Fruit fly (Drosophila melanogaster): Measurements from ENCODE around the gene twit.
A peak's percentile ranks its signal among the peaks of the same experiment; 100 is the strongest.

twit gene

DNA sequence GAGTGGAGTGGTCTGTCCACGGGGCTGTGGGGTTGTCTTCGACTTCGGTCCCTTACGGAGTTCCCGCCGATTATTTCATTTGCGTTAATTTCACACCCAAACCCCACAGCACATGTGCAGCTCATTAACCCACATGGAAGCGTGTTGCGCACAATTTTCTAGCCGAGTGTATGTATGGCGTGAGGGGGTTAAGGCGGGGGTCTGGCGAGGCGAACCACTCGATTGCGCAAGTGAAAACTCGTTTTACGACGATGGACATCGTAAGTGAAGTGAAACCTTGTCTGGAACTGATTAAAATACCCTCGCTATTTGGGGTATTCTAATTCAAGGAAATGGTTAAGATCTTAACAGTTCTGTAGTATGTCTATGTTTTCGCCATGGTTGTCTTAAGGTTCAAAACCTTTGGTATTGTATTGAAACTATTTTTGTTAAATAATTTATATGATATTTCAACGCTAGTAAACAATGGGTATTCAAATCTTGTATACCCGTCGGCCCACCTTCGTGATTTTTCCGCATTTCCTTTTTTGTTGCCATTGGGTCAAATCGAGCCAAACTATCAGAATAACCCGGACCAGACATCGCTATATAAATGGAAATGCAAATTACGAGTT is 41.2 kb upstream of the twit start (continued):
- TF ChIP-seq ato (GFP tag; IDR thresholded peaks at IDR 0.05; ENCODE audit: partially characterized antibody) (no peak), maf-S (GFP tag; optimal IDR thresholded peaks at IDR 0.05) (no peak), hkb (optimal IDR thresholded peaks at IDR 0.05) (no peak), hkb (GFP tag; IDR thresholded peaks at IDR 0.05) (peak; percentile 72), CG9797 (GFP tag; optimal IDR thresholded peaks at IDR 0.05) (no peak), tll (GFP tag; optimal IDR thresholded peaks at IDR 0.05) (no peak), wek (GFP tag; optimal IDR thresholded peaks at IDR 0.05) (peak; percentile 45), CG14667 (GFP tag; IDR thresholded peaks at IDR 0.05) (0 out of 2 replicates have a peak, but pooled peaks have one; percentile 30), CG11560 (tag; IDR thresholded peaks at IDR 0.05) (no peak), CG18619 (GFP tag; optimal IDR thresholded peaks at IDR 0.05) (no peak), row (GFP tag; IDR thresholded peaks at IDR 0.05) (peak; percentile 70)

DNA sequence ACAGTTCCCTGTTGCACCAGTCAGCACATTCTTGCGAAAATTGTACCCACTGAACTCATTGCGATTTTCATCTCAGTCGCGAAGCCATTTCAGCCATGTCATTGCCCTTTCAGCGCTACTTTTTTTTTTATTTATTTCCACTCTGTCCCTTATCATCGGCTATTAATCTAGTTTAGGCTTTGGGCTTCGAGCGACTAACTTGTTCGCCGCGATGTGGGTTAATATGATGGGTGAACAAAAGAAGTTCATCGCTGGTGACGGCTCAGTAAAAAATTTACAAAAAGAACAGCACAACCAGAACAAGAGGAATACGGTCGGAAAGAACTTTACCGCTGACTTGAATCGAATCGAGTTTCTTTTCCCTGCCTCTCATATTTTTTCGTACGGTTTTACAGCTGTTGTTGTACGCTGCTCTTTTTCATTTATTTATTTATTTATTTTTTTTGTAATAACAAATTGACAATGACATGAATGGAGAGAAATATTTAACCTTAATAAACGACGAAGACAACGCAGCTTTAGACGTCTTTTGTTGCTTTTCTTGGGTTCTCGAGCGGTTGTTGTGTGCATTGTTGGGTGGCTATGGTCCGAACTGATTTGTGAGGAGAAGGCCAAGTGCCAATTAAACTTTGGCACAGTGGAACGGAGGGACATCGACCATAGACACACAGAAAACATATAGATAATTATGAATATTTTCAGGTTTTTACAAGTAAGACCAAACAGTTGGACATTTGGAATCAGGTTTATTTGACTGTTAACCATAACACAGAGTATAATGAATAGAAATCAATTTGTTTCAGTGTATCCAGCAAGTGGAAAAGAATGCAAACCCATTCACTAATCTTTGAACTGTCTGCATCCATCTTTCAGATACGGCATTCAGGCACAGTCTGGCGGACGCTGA is 39.8 kb upstream of the twit start:
- TF ChIP-seq H15 (GFP tag; IDR thresholded peaks at IDR 0.05) (no peak), Med (GFP tag) (peak; percentile 42), CG4854 (GFP tag; optimal IDR thresholded peaks at IDR 0.05) (no peak), Camta (GFP tag; optimal IDR thresholded peaks at IDR 0.05) (no peak), tx (GFP tag; optimal IDR thresholded peaks at IDR 0.05) (no peak), CG34422 (GFP tag; IDR thresholded peaks at IDR 0.05) (no peak), CG8290 (GFP tag; optimal IDR thresholded peaks at IDR 0.05) (no peak), CG8290 (tag; optimal IDR thresholded peaks at IDR 0.05) (peak in 1 of 2 experiments; percentile 30), B-H1 (GFP tag; IDR thresholded peaks at IDR 0.05) (no peak), CkIIα-i1 (GFP tag; IDR thresholded peaks at IDR 0.05) (no peak), Gug (GFP tag; IDR thresholded peaks at IDR 0.05) (no peak), NK7.1 (GFP tag; optimal IDR thresholded peaks at IDR 0.05) (no peak), Ada2b (GFP tag; IDR thresholded peaks at IDR 0.05) (0 out of 2 replicates have a peak, but pooled peaks have one; percentile 20), toy (GFP tag; IDR thresholded peaks at IDR 0.05) (no peak), CG7963 (GFP tag; IDR thresholded peaks at IDR 0.05; ENCODE audit: partially characterized antibody) (no peak), sd (tag; optimal IDR thresholded peaks at IDR 0.05) (peak; percentile 14), CG3847 (GFP tag; IDR thresholded peaks at IDR 0.05) (no peak), CG2889 (GFP tag; IDR thresholded peaks at IDR 0.05) (no peak), pros (GFP tag; optimal IDR thresholded peaks at IDR 0.05) (no peak), CG30403 (GFP tag; optimal IDR thresholded peaks at IDR 0.05) (no peak), grn (GFP tag; optimal IDR thresholded peaks at IDR 0.05) (peak; percentile 2), gt (GFP tag; IDR thresholded peaks at IDR 0.05) (no peak), MTF-1 (GFP tag; optimal IDR thresholded peaks at IDR 0.05; ENCODE audit: borderline replicate concordance) (no peak), ewg (GFP tag; optimal IDR thresholded peaks at IDR 0.05) (no peak), eyg (GFP tag; optimal IDR thresholded peaks at IDR 0.05) (no peak), nom (GFP tag; optimal IDR thresholded peaks at IDR 0.05) (peak; percentile 78), CG12071 (GFP tag; optimal IDR thresholded peaks at IDR 0.05) (no peak), CG8089 (GFP tag; optimal IDR thresholded peaks at IDR 0.05) (no peak), sens (GFP tag) (peak; percentile 25), chinmo (GFP tag; IDR thresholded peaks at IDR 0.05; ENCODE audit: partially characterized antibody) (0 out of 4 replicates have a peak, but pooled peaks have one; percentile 52), CG11696 (GFP tag; IDR thresholded peaks at IDR 0.05) (0 out of 2 replicates have a peak, but pooled peaks have one; percentile 11), D (optimal IDR thresholded peaks at IDR 0.05) (no peak), D (GFP tag; optimal IDR thresholded peaks at IDR 0.05) (no peak), Opbp (GFP tag; IDR thresholded peaks at IDR 0.05; ENCODE audit: partially characterized antibody) (no peak), onecut (GFP tag; IDR thresholded peaks at IDR 0.05) (no peak), CG10321 (GFP tag; IDR thresholded peaks at IDR 0.05) (no peak), CG4424 (GFP tag; optimal IDR thresholded peaks at IDR 0.05) (no peak), btn (GFP tag; optimal IDR thresholded peaks at IDR 0.05) (no peak)

Data from whole organism, embryonic.